Worm (Caenorhabditis elegans) whole organism, young adult: ENCODE data around the gene act-3.

ENCODE experiments used
- F10E7.11 ChIP-seq: sonication (generic microtip); optimal IDR thresholded peaks from 2 replicates; lab custom pipeline; 2017; ENCODE audit warnings: mild to moderate bottlenecking, missing genetic modification characterization, moderate library complexity, missing compliant biosample characterization
- Y95B8A.8 ChIP-seq: fragments of 200-800 bp; sonication (Bioruptor generic); IDR thresholded peaks from 2 replicates; pipeline ENCODE4 v1.3.6; 2022; ENCODE audit warnings: missing genetic modification reagents, missing genetic modification characterization, missing compliant biosample characterization
- dox-1 ChIP-seq: fragments of 200-800 bp; sonication (Bioruptor generic); IDR thresholded peaks from 2 replicates; pipeline ENCODE4 v1.3.6; 2022; ENCODE audit warnings: missing genetic modification reagents, missing genetic modification characterization, missing compliant biosample characterization
- him-1 ChIP-seq: sonication (generic microtip); optimal IDR thresholded peaks from 2 replicates; lab custom pipeline; 2016; ENCODE audit warnings: missing genotype, missing genetic modification reagents, missing genetic modification characterization, missing compliant biosample characterization
- madf-3 ChIP-seq: fragments of 200-800 bp; sonication (Bioruptor generic); IDR thresholded peaks from 2 replicates; pipeline ENCODE4 v1.3.6; 2022; ENCODE audit warnings: missing genetic modification reagents, missing genetic modification characterization, missing compliant biosample characterization
- snpc-3.4 ChIP-seq: sonication (generic microtip); optimal IDR thresholded peaks from 2 replicates; lab custom pipeline; 2017; ENCODE audit warnings: missing genetic modification characterization, mild to moderate bottlenecking, missing compliant biosample characterization, antibody characterized with exemption, moderate library complexity, missing genotype, missing genetic modification reagents
- somi-1 ChIP-seq: fragments of 200-800 bp; sonication (Bioruptor generic); optimal IDR thresholded peaks from 2 replicates; lab custom pipeline; 2018; ENCODE audit warnings: mild to moderate bottlenecking, missing genetic modification characterization, missing compliant biosample characterization

- peak; percentile 12 for TF ChIP-seq somi-1
- peak; percentile 67 for TF ChIP-seq him-1 (tag; lab: Kevin White, UChicago)
- peak; percentile 83 for TF ChIP-seq F10E7.11 (tag; lab: Kevin White, UChicago)
- peak; percentile 94 for TF ChIP-seq madf-3 (GFP tag; lab: Robert Waterston, UW)
- TF ChIP-seq dox-1 (GFP tag; lab: Robert Waterston, UW) = peak; percentile 65
- peak; percentile 64 for TF ChIP-seq Y95B8A.8 (GFP tag; lab: Robert Waterston, UW)
- peak; percentile 81 for TF ChIP-seq snpc-3.4
Observed at ce11 chrV:11076403-11076802, 2.1 kb upstream of the act-3 start.
